Fruit fly (Drosophila melanogaster): ENCODE results near the gene CG18542.
A peak's percentile ranks its signal among the peaks of the same experiment; 100 is the strongest.

The CG18542 gene

dm6 chr3R:9702567-9702966 is 17.0 kb downstream of the CG18542 start:
- TF ChIP-seq Pif1B (GFP tag; optimal IDR thresholded peaks at IDR 0.05) (peak; percentile 37), EcR (GFP tag; optimal IDR thresholded peaks at IDR 0.05) (no peak), CG32121 (GFP tag; IDR thresholded peaks at IDR 0.05) (no peak), CG9948 (tag; optimal IDR thresholded peaks at IDR 0.05) (peak; percentile 30), Snoo (tag; optimal IDR thresholded peaks at IDR 0.05) (peak; percentile 27), Ets98B (GFP tag; IDR thresholded peaks at IDR 0.05) (no peak), rn (GFP tag; IDR thresholded peaks at IDR 0.05) (no peak), CG34367 (tag; optimal IDR thresholded peaks at IDR 0.05) (peak; percentile 7), CG8301 (tag; optimal IDR thresholded peaks at IDR 0.05) (peak; percentile 71), gl (tag; optimal IDR thresholded peaks at IDR 0.05) (no peak), CG8159 (tag; optimal IDR thresholded peaks at IDR 0.05) (peak; percentile 33), CG15710 (tag; optimal IDR thresholded peaks at IDR 0.05) (peak; percentile 12), CG14655 (GFP tag; optimal IDR thresholded peaks at IDR 0.05) (peak; percentile 67), CG17806 (tag; optimal IDR thresholded peaks at IDR 0.05) (peak; percentile 38), D1 (tag; optimal IDR thresholded peaks at IDR 0.05) (no peak)

- TF ChIP-seq EcR (GFP tag; optimal IDR thresholded peaks at IDR 0.05) (peak; percentile 68), CG17806 (tag; optimal IDR thresholded peaks at IDR 0.05) (no peak)
Observed at dm6 chr3R:9703273-9703672, 17.7 kb downstream of the CG18542 start.

dm6 chr3R:9704183-9705007 is 18.8 kb downstream of the CG18542 start:
- TF ChIP-seq Snoo (tag; optimal IDR thresholded peaks at IDR 0.05) (no peak), CG8301 (tag; optimal IDR thresholded peaks at IDR 0.05) (no peak), EcR (GFP tag; optimal IDR thresholded peaks at IDR 0.05) (peak; percentile 27)

dm6 chr3R:9705008-9705628 is 19.6 kb downstream of the CG18542 start, which contains the start of gene Unc-115a:
TSS of gene Unc-115a (minus strand) at chr3R:9705417.
- TF ChIP-seq D1 (tag; optimal IDR thresholded peaks at IDR 0.05) = no peak
- TF ChIP-seq CG13204 (GFP tag; optimal IDR thresholded peaks at IDR 0.05) = no peak
- no peak for TF ChIP-seq Pif1B (GFP tag; optimal IDR thresholded peaks at IDR 0.05)
- TF ChIP-seq CG12605 (GFP tag; IDR thresholded peaks at IDR 0.05) = no peak
- TF ChIP-seq CG4496 (GFP tag; IDR thresholded peaks at IDR 0.05) = no peak
- no peak for TF ChIP-seq Ets98B (GFP tag; IDR thresholded peaks at IDR 0.05)
- no peak for TF ChIP-seq CG10348 (GFP tag; IDR thresholded peaks at IDR 0.05)
- peak; percentile 21 for TF ChIP-seq CG15710 (tag; optimal IDR thresholded peaks at IDR 0.05)
- TF ChIP-seq Pif1A (GFP tag; optimal IDR thresholded peaks at IDR 0.05) = no peak
- peak; percentile 6 for TF ChIP-seq CG17806 (tag; optimal IDR thresholded peaks at IDR 0.05)
- TF ChIP-seq Snoo (tag; optimal IDR thresholded peaks at IDR 0.05) = peak; percentile 36
- peak; percentile 43 for TF ChIP-seq gl (tag; optimal IDR thresholded peaks at IDR 0.05)
- TF ChIP-seq rn (GFP tag; IDR thresholded peaks at IDR 0.05) = no peak
- TF ChIP-seq CG8159 (tag; optimal IDR thresholded peaks at IDR 0.05) = no peak
- TF ChIP-seq CG32121 (GFP tag; IDR thresholded peaks at IDR 0.05) = no peak
- peak; percentile 35 for TF ChIP-seq CG34367 (tag; optimal IDR thresholded peaks at IDR 0.05)
- no peak for TF ChIP-seq fd96Ca (GFP tag; IDR thresholded peaks at IDR 0.05)

- TF ChIP-seq Ets98B (GFP tag; IDR thresholded peaks at IDR 0.05) (no peak), CG13204 (GFP tag; optimal IDR thresholded peaks at IDR 0.05) (no peak), fd96Ca (GFP tag; IDR thresholded peaks at IDR 0.05) (no peak), EcR (GFP tag; optimal IDR thresholded peaks at IDR 0.05) (no peak), gl (tag; optimal IDR thresholded peaks at IDR 0.05) (no peak), CG15710 (tag; optimal IDR thresholded peaks at IDR 0.05) (no peak), CG10348 (GFP tag; IDR thresholded peaks at IDR 0.05) (no peak), CG34367 (tag; optimal IDR thresholded peaks at IDR 0.05) (no peak), D1 (tag; optimal IDR thresholded peaks at IDR 0.05) (no peak), CG17806 (tag; optimal IDR thresholded peaks at IDR 0.05) (no peak), CG8159 (tag; optimal IDR thresholded peaks at IDR 0.05) (no peak), Snoo (tag; optimal IDR thresholded peaks at IDR 0.05) (no peak), CG8301 (tag; optimal IDR thresholded peaks at IDR 0.05) (no peak), CG32121 (GFP tag; IDR thresholded peaks at IDR 0.05) (no peak), CG4496 (GFP tag; IDR thresholded peaks at IDR 0.05) (no peak)
Observed at dm6 chr3R:9710228-9710627, 24.7 kb downstream of the CG18542 start.

dm6 chr3R:9710886-9711285 is 25.3 kb downstream of the CG18542 start, which contains the start of the genes trbd and dmt:
TSS of gene trbd (minus strand) at chr3R:9711037.
TSS of gene dmt (plus strand) at chr3R:9711142.
- TF ChIP-seq CG9948 (tag; optimal IDR thresholded peaks at IDR 0.05) (no peak), Pif1A (GFP tag; optimal IDR thresholded peaks at IDR 0.05) (no peak), gl (tag; optimal IDR thresholded peaks at IDR 0.05) (no peak), CG4496 (GFP tag; IDR thresholded peaks at IDR 0.05) (no peak), rn (GFP tag; IDR thresholded peaks at IDR 0.05) (no peak)

Data from whole organism, pupa.